Fruit fly (Drosophila melanogaster): Measurements from ENCODE around the gene dgt1.

Gene dgt1

dm6 chr3R:29893030-29893429 lies 35.7 kb upstream of the dgt1 start:
- TF ChIP-seq Mio (GFP tag; optimal IDR thresholded peaks at IDR 0.05) (no peak), sv (GFP tag; optimal IDR thresholded peaks at IDR 0.05) (no peak), Rel (GFP tag; optimal IDR thresholded peaks at IDR 0.05) (no peak), Rel (tag; optimal IDR thresholded peaks at IDR 0.05) (no peak), Dif (GFP tag; optimal IDR thresholded peaks at IDR 0.05; ENCODE audit: partially characterized antibody) (no peak), sage (GFP tag; optimal IDR thresholded peaks at IDR 0.05) (no peak), Hnf4 (GFP tag; optimal IDR thresholded peaks at IDR 0.05) (no peak), h (GFP tag; optimal IDR thresholded peaks at IDR 0.05) (no peak), CG32264 (GFP tag; optimal IDR thresholded peaks at IDR 0.05) (no peak), Hr78 (GFP tag; optimal IDR thresholded peaks at IDR 0.05) (no peak), dsf (GFP tag; optimal IDR thresholded peaks at IDR 0.05; ENCODE audit: borderline replicate concordance) (no peak), brk (GFP tag; optimal IDR thresholded peaks at IDR 0.05) (no peak), br (GFP tag; optimal IDR thresholded peaks at IDR 0.05) (no peak), foxo (GFP tag; optimal IDR thresholded peaks at IDR 0.05) (no peak), jim (GFP tag; optimal IDR thresholded peaks at IDR 0.05) (no peak), tai (GFP tag; optimal IDR thresholded peaks at IDR 0.05) (no peak), N (GFP tag; optimal IDR thresholded peaks at IDR 0.05) (no peak), Vsx2 (GFP tag; optimal IDR thresholded peaks at IDR 0.05; ENCODE audit: partially characterized antibody) (no peak), usp (GFP tag; optimal IDR thresholded peaks at IDR 0.05) (no peak), woc (GFP tag; optimal IDR thresholded peaks at IDR 0.05) (no peak)

dm6 chr3R:29891183-29891582 lies 33.9 kb upstream of the dgt1 start:
- TF ChIP-seq h (GFP tag; optimal IDR thresholded peaks at IDR 0.05): peak; percentile 52
- TF ChIP-seq rgr (GFP tag; optimal IDR thresholded peaks at IDR 0.05): peak; percentile 21
- TF ChIP-seq Hr83 (GFP tag; optimal IDR thresholded peaks at IDR 0.05; ENCODE audit: poor library complexity, severe bottlenecking): peak; percentile 88
- peak; percentile 13 for TF ChIP-seq OdsH (GFP tag; optimal IDR thresholded peaks at IDR 0.05)
- no peak for TF ChIP-seq N (GFP tag; optimal IDR thresholded peaks at IDR 0.05)
- TF ChIP-seq Dif (GFP tag; optimal IDR thresholded peaks at IDR 0.05; ENCODE audit: partially characterized antibody): no peak
- peak in 1 of 2 experiments; percentile 1 for TF ChIP-seq foxo (GFP tag; optimal IDR thresholded peaks at IDR 0.05)
- peak; percentile 54 for TF ChIP-seq Hnf4 (GFP tag; optimal IDR thresholded peaks at IDR 0.05)
- no peak for TF ChIP-seq Dfd (GFP tag; optimal IDR thresholded peaks at IDR 0.05)

- no peak for TF ChIP-seq fru (GFP tag; optimal IDR thresholded peaks at IDR 0.05)
- TF ChIP-seq Hr78 (GFP tag; optimal IDR thresholded peaks at IDR 0.05): no peak
- no peak for TF ChIP-seq foxo (GFP tag; optimal IDR thresholded peaks at IDR 0.05)
Observed at dm6 chr3R:29880306-29880705, 23.0 kb upstream of the dgt1 start.

dm6 chr3R:29876733-29877193 lies 19.5 kb upstream of the dgt1 start, which contains the start of gene CG31038:
TSS of gene CG31038 (plus strand) at chr3R:29877059.
- TF ChIP-seq dmrt93B (GFP tag; optimal IDR thresholded peaks at IDR 0.05): peak; percentile 16
- TF ChIP-seq Abd-B (GFP tag; optimal IDR thresholded peaks at IDR 0.05): no peak
- no peak for TF ChIP-seq CrebA (GFP tag; optimal IDR thresholded peaks at IDR 0.05; ENCODE audit: borderline replicate concordance)
- peak; percentile 59 for TF ChIP-seq OdsH (GFP tag; optimal IDR thresholded peaks at IDR 0.05)
- TF ChIP-seq jim (GFP tag; optimal IDR thresholded peaks at IDR 0.05): no peak
- TF ChIP-seq Rel (GFP tag; optimal IDR thresholded peaks at IDR 0.05): no peak
- peak; percentile 67 for TF ChIP-seq Rel (tag; optimal IDR thresholded peaks at IDR 0.05)
- peak; percentile 63 for TF ChIP-seq Hnf4 (GFP tag; optimal IDR thresholded peaks at IDR 0.05)
- no peak for TF ChIP-seq lola (GFP tag; optimal IDR thresholded peaks at IDR 0.05)
- TF ChIP-seq HLH106 (tag; optimal IDR thresholded peaks at IDR 0.05): peak; percentile 35
- peak; percentile 44 for TF ChIP-seq psq (GFP tag; optimal IDR thresholded peaks at IDR 0.05)
- peak; percentile 43 for TF ChIP-seq Jra (GFP tag; optimal IDR thresholded peaks at IDR 0.05)
- peak; percentile 71 for TF ChIP-seq brk (GFP tag; optimal IDR thresholded peaks at IDR 0.05)
- TF ChIP-seq foxo (GFP tag; optimal IDR thresholded peaks at IDR 0.05): peak in 1 of 2 experiments; percentile 37
- peak; percentile 92 for TF ChIP-seq Dif (GFP tag; optimal IDR thresholded peaks at IDR 0.05; ENCODE audit: partially characterized antibody)
- no peak for TF ChIP-seq Mio (GFP tag; optimal IDR thresholded peaks at IDR 0.05)
- TF ChIP-seq ey (GFP tag; optimal IDR thresholded peaks at IDR 0.05): peak; percentile 55
- peak; percentile 34 for TF ChIP-seq N (GFP tag; optimal IDR thresholded peaks at IDR 0.05)
- TF ChIP-seq Vsx2 (GFP tag; optimal IDR thresholded peaks at IDR 0.05; ENCODE audit: partially characterized antibody): peak; percentile 46
- peak; percentile 51 for TF ChIP-seq fru (GFP tag; optimal IDR thresholded peaks at IDR 0.05)
- TF ChIP-seq h (GFP tag; optimal IDR thresholded peaks at IDR 0.05): peak; percentile 65
- TF ChIP-seq woc (GFP tag; optimal IDR thresholded peaks at IDR 0.05): peak; percentile 92
- TF ChIP-seq Dfd (GFP tag; optimal IDR thresholded peaks at IDR 0.05): no peak
- no peak for TF ChIP-seq usp (GFP tag; optimal IDR thresholded peaks at IDR 0.05)
- no peak for TF ChIP-seq CG32264 (GFP tag; optimal IDR thresholded peaks at IDR 0.05)
- peak; percentile 62 for TF ChIP-seq sage (GFP tag; optimal IDR thresholded peaks at IDR 0.05)
- TF ChIP-seq Myc (optimal IDR thresholded peaks at IDR 0.05): no peak
- peak; percentile 66 to 76 for TF ChIP-seq dl (GFP tag; optimal IDR thresholded peaks at IDR 0.05; ENCODE audit: insufficient read depth in 1 of 2, partially characterized antibody in 2 of 2)
- peak; percentile 78 for TF ChIP-seq Hr83 (GFP tag; optimal IDR thresholded peaks at IDR 0.05; ENCODE audit: poor library complexity, severe bottlenecking)
- TF ChIP-seq GATAd (GFP tag; optimal IDR thresholded peaks at IDR 0.05): no peak
- peak; percentile 15 for TF ChIP-seq rgr (GFP tag; optimal IDR thresholded peaks at IDR 0.05)
- no peak for TF ChIP-seq Hr78 (GFP tag; optimal IDR thresholded peaks at IDR 0.05)
- TF ChIP-seq Sp1 (GFP tag; optimal IDR thresholded peaks at IDR 0.05): peak; percentile 39
- no peak for TF ChIP-seq dsf (GFP tag; optimal IDR thresholded peaks at IDR 0.05; ENCODE audit: borderline replicate concordance)
- peak; percentile 59 for TF ChIP-seq br (GFP tag; optimal IDR thresholded peaks at IDR 0.05)
- no peak for TF ChIP-seq pan (optimal IDR thresholded peaks at IDR 0.05)
- no peak for TF ChIP-seq CG9705 (GFP tag; optimal IDR thresholded peaks at IDR 0.05)
- no peak for TF ChIP-seq sv (GFP tag; optimal IDR thresholded peaks at IDR 0.05)
- no peak for TF ChIP-seq tai (GFP tag; optimal IDR thresholded peaks at IDR 0.05)
